Fruit fly (Drosophila melanogaster): ENCODE measurements around the gene CG9222.

DNA sequence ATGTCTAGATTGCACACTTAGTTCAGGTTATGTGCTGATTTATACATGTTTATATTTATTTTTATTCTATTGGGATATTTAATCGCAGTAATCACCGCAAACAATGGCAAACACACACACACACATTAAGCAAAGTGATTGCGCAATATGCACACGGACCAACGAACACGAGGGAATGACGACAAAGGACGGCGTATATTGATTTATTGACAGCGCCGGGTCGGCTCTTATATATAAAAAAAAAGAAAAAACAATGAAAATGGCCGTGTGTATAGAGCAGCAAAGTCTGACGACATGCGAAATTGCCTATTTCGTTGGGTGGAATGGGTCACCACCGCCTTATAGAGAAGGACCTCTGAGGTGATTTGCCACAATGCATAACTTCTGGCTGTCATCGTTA is 20.0 kb upstream of the CG9222 start:
- TF ChIP-seq Dfd (GFP tag; optimal IDR thresholded peaks at IDR 0.05), result no peak
- no peak for TF ChIP-seq psq (GFP tag; optimal IDR thresholded peaks at IDR 0.05)
- TF ChIP-seq HLH106 (tag; optimal IDR thresholded peaks at IDR 0.05), result no peak
- TF ChIP-seq Rel (GFP tag; optimal IDR thresholded peaks at IDR 0.05), result no peak
- no peak for TF ChIP-seq Rel (tag; optimal IDR thresholded peaks at IDR 0.05)
- TF ChIP-seq ey (GFP tag; optimal IDR thresholded peaks at IDR 0.05), result no peak
- TF ChIP-seq dl (GFP tag; optimal IDR thresholded peaks at IDR 0.05; ENCODE audit: insufficient read depth in 1 of 2, partially characterized antibody in 2 of 2), result no peak
- TF ChIP-seq h (GFP tag; optimal IDR thresholded peaks at IDR 0.05), result no peak
- TF ChIP-seq tai (GFP tag; optimal IDR thresholded peaks at IDR 0.05), result no peak
- TF ChIP-seq N (GFP tag; optimal IDR thresholded peaks at IDR 0.05), result no peak
- TF ChIP-seq sv (GFP tag; optimal IDR thresholded peaks at IDR 0.05), result no peak
- TF ChIP-seq Myc (optimal IDR thresholded peaks at IDR 0.05), result no peak
- TF ChIP-seq usp (GFP tag; optimal IDR thresholded peaks at IDR 0.05), result no peak
